Worm (Caenorhabditis elegans) whole organism, L1 larva: ENCODE measurements around the gene W05B10.4.

Experiments
- F16B12.6 ChIP-seq: fragments of 150-350 bp; optimal IDR thresholded peaks from 2 replicates; lab custom pipeline; 2014; ENCODE audit warnings: missing biosample characterization, missing genetic modification characterization
- Y116A8C.19 ChIP-seq: sonication (generic microtip); optimal IDR thresholded peaks from 2 replicates; lab custom pipeline; 2016; ENCODE audit warnings: missing compliant biosample characterization, missing genetic modification characterization, borderline replicate concordance
- aha-1 ChIP-seq: fragments of 150-350 bp; optimal IDR thresholded peaks from 2 replicates; lab custom pipeline; 2014; ENCODE audit warnings: missing biosample characterization, missing genetic modification characterization
- ces-1 ChIP-seq: fragments of 150-350 bp; optimal IDR thresholded peaks from 2 replicates; lab custom pipeline; 2014; ENCODE audit warnings: missing biosample characterization, missing genetic modification reagents, missing genetic modification characterization
- hlh-4 ChIP-seq: sonication (generic microtip); optimal IDR thresholded peaks from 2 replicates; lab custom pipeline; 2016; ENCODE audit warnings: mild to moderate bottlenecking, missing genetic modification characterization, missing compliant biosample characterization
- lin-13 ChIP-seq: fragments of 150-350 bp; optimal IDR thresholded peaks from 2 replicates; lab custom pipeline; 2014; ENCODE audit warnings: missing biosample characterization, missing genetic modification reagents, missing genetic modification characterization
- mef-2 ChIP-seq: fragments of 150-350 bp; optimal IDR thresholded peaks from 2 replicates; lab custom pipeline; 2014; ENCODE audit warnings: missing biosample characterization, missing genetic modification characterization
- nhr-11 ChIP-seq: fragments of 150-350 bp; optimal IDR thresholded peaks from 2 replicates; lab custom pipeline; 2014; ENCODE audit warnings: missing biosample characterization, missing genetic modification characterization
- nhr-19 ChIP-seq: fragments of 200-800 bp; sonication (Bioruptor generic); conservative IDR thresholded peaks from 2 replicates; pipeline ENCODE4 v1.3.6; 2022; ENCODE audit warnings: missing genetic modification characterization, missing compliant biosample characterization
- nhr-237 ChIP-seq: fragments of 150-350 bp; optimal IDR thresholded peaks from 2 replicates; lab custom pipeline; 2014; ENCODE audit warnings: missing biosample characterization, missing genetic modification characterization
- nhr-77 ChIP-seq: fragments of 150-350 bp; optimal IDR thresholded peaks from 2 replicates; lab custom pipeline; 2014; ENCODE audit warnings: missing biosample characterization, missing genetic modification characterization
- snpc-4 ChIP-seq: fragments of 150-350 bp; optimal IDR thresholded peaks from 2 replicates; lab custom pipeline; 2014; ENCODE audit warnings: missing biosample characterization, missing genetic modification characterization
- zag-1 ChIP-seq: fragments of 150-350 bp; optimal IDR thresholded peaks from 2 replicates; lab custom pipeline; 2014; ENCODE audit warnings: missing biosample characterization, missing genetic modification characterization

ce11 chrV:12704077-12704476 lies 36.1 kb downstream of the W05B10.4 start, which contains the start of gene R11D1.1:
- TF ChIP-seq hlh-4 (tag; lab: Kevin White, UChicago) = no peak
- no peak for TF ChIP-seq snpc-4 (tag; lab: Kevin White, UChicago)
- no peak for TF ChIP-seq nhr-77
- TF ChIP-seq Y116A8C.19 (tag; lab: Kevin White, UChicago) = no peak
- TF ChIP-seq zag-1 (tag; lab: Kevin White, UChicago) = no peak
- no peak for TF ChIP-seq lin-13
- TF ChIP-seq aha-1 = no peak
- no peak for TF ChIP-seq mef-2
- no peak for TF ChIP-seq nhr-19 (GFP tag; lab: Robert Waterston, UW)
- TF ChIP-seq F16B12.6 (tag; lab: Kevin White, UChicago) = no peak
- TF ChIP-seq ces-1 (GFP tag; lab: Kevin White, UChicago) = no peak
- no peak for TF ChIP-seq nhr-11
- no peak for TF ChIP-seq nhr-237 (tag; lab: Kevin White, UChicago)
